Worm (Caenorhabditis elegans): ENCODE data around the gene swt-2.
"Not testable (repeated sequence)": the region's sequence is repeated elsewhere in the genome, so short reads cannot be mapped to it uniquely, and the experiment has no call there.

The swt-2 gene

DNA sequence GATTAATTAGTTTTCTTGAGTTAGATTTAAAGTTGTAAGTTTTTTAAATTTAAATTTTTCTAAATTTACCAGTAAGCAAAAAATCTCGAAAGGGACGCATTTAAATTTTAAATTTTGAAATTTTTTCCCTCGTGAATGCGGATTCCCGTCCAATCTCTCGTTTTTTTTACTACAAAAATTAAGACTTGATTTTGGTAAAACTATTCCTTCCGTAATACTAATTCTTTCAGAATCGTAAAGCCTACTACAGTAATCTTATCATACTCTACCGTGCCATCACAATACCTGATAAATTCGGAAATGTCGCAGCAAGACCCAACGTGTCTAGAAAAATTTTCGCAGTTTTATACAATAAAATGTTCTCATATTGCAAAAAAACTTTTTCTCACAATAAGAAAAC lies 15.2 kb downstream of the swt-2 start, which contains the start of the genes C54F6.19 and nhx-3:
TSS of gene C54F6.19 (plus strand) at position 301 of the 400 bp plus-strand sequence.
TSS of gene nhx-3 (minus strand) at position 337 of the 400 bp plus-strand sequence.
- TF ChIP-seq saeg-2 (GFP tag; IDR thresholded peaks at IDR 0.05) (no peak), nhr-48 (tag; optimal IDR thresholded peaks at IDR 0.05) (no peak), aly-2 (tag; optimal IDR thresholded peaks at IDR 0.05) (no peak), dpl-1 (GFP tag; optimal IDR thresholded peaks at IDR 0.05) (no peak), daf-16 (GFP tag; optimal IDR thresholded peaks at IDR 0.05) (no peak), daf-16 (tag; optimal IDR thresholded peaks at IDR 0.05) (no peak), nhr-11 (tag; optimal IDR thresholded peaks at IDR 0.05) (no peak), unc-39 (tag; optimal IDR thresholded peaks at IDR 0.05) (no peak), sdz-12 (GFP tag; optimal IDR thresholded peaks at IDR 0.05) (no peak), ceh-44 (GFP tag; IDR thresholded peaks at IDR 0.05) (no peak), pqm-1 (tag; optimal IDR thresholded peaks at IDR 0.05) (no peak), Y5F2A.4 (GFP tag; optimal IDR thresholded peaks at IDR 0.05) (no peak), ama-1 (optimal IDR thresholded peaks at IDR 0.05) (no peak)

- TF ChIP-seq ama-1 (optimal IDR thresholded peaks at IDR 0.05) (peak; percentile 37), lin-15B (tag; optimal IDR thresholded peaks at IDR 0.05) (no peak), T20F7.1 (GFP tag; optimal IDR thresholded peaks at IDR 0.05) (no peak), ces-1 (GFP tag; optimal IDR thresholded peaks at IDR 0.05) (no peak), daf-16 (GFP tag; optimal IDR thresholded peaks at IDR 0.05) (no peak), daf-16 (tag; optimal IDR thresholded peaks at IDR 0.05) (peak; percentile 74), Y5F2A.4 (GFP tag; optimal IDR thresholded peaks at IDR 0.05) (no peak), unc-130 (GFP tag; optimal IDR thresholded peaks at IDR 0.05) (no peak), cey-2 (tag; optimal IDR thresholded peaks at IDR 0.05; ENCODE audit: borderline replicate concordance, insufficient read depth) (no peak), saeg-2 (GFP tag; IDR thresholded peaks at IDR 0.05) (no peak), unc-62 (GFP tag; optimal IDR thresholded peaks at IDR 0.05 in 1 of 2) (peak in 1 of 2 experiments; percentile 48), unc-62 (tag; optimal IDR thresholded peaks at IDR 0.05) (no peak), daf-8 (GFP tag; IDR thresholded peaks at IDR 0.05) (no peak), mdl-1 (tag; optimal IDR thresholded peaks at IDR 0.05) (no peak), D1046.2 (GFP tag; IDR thresholded peaks at IDR 0.05) (no peak)
Observed at ce11 chrV:7547479-7547878, 17.5 kb downstream of the swt-2 start, which contains the start of gene ftn-1. TSS of gene ftn-1 (minus strand) at chrV:7547579.

- no peak for TF ChIP-seq spr-3 (GFP tag; optimal IDR thresholded peaks at IDR 0.05)
- no peak for TF ChIP-seq nhr-77 (tag; optimal IDR thresholded peaks at IDR 0.05)
- TF ChIP-seq daf-16 (GFP tag; optimal IDR thresholded peaks at IDR 0.05), result no peak
- TF ChIP-seq daf-16 (tag; optimal IDR thresholded peaks at IDR 0.05), result peak; percentile 97
- peak; percentile 66 for TF ChIP-seq dmd-6 (GFP tag; IDR thresholded peaks at IDR 0.05)
- TF ChIP-seq skn-1 (tag; optimal IDR thresholded peaks at IDR 0.05), result no peak
- TF ChIP-seq hlh-30 (tag; optimal IDR thresholded peaks at IDR 0.05; ENCODE audit: insufficient read depth), result peak; percentile 40
- peak; percentile 99 for TF ChIP-seq aha-1 (tag)
- no peak for TF ChIP-seq arid-1 (GFP tag; conservative IDR thresholded peaks at IDR 0.05)
- peak in 1 of 2 experiments; percentile 70 for TF ChIP-seq hif-1 (tag; optimal IDR thresholded peaks at IDR 0.05)
- peak; percentile 48 for TF ChIP-seq pqm-1 (tag; optimal IDR thresholded peaks at IDR 0.05)
- TF ChIP-seq nhr-10 (tag; optimal IDR thresholded peaks at IDR 0.05), result no peak
Observed at ce11 chrV:7548017-7548416, 18.1 kb downstream of the swt-2 start.

- TF ChIP-seq php-3 (GFP tag; IDR thresholded peaks at IDR 0.05), result 0 out of 2 replicates have a peak, but pooled peaks have one; percentile 39
- peak; percentile 81; the same call in 1 of the 2 replicates for TF ChIP-seq D1046.2 (GFP tag; IDR thresholded peaks at IDR 0.05)
- peak; percentile 79 for TF ChIP-seq F44E2.7 (GFP tag; IDR thresholded peaks at IDR 0.05)
- TF ChIP-seq lir-3 (tag; optimal IDR thresholded peaks at IDR 0.05), result peak; percentile 0
- peak; percentile 90 for TF ChIP-seq lim-7 (GFP tag; IDR thresholded peaks at IDR 0.05)
- peak; percentile 78 for TF ChIP-seq pha-4 (GFP tag; IDR thresholded peaks at IDR 0.05)
- not testable (repeated sequence) for TF ChIP-seq pha-4 (tag; optimal IDR thresholded peaks at IDR 0.05)
- TF ChIP-seq madf-9 (GFP tag; conservative IDR thresholded peaks at IDR 0.05), result peak; percentile 74
- 0 out of 2 replicates have a peak, but pooled peaks have one; percentile 59 for TF ChIP-seq ceh-20 (GFP tag; IDR thresholded peaks at IDR 0.05)
- TF ChIP-seq Y48G9A.11 (GFP tag; IDR thresholded peaks at IDR 0.05), result peak; percentile 78; the same call in 1 of the 2 replicates
- TF ChIP-seq ZK337.2 (GFP tag; IDR thresholded peaks at IDR 0.05), result peak; percentile 73
- TF ChIP-seq mxl-2 (GFP tag; conservative IDR thresholded peaks at IDR 0.05), result 0 out of 2 replicates have a peak, but pooled peaks have one; percentile 18
- peak; percentile 76 for TF ChIP-seq dmd-9 (GFP tag; IDR thresholded peaks at IDR 0.05)
- TF ChIP-seq madf-5 (GFP tag; IDR thresholded peaks at IDR 0.05), result peak in 1 of 2 experiments; percentile 76; a peak in 1 of 4 replicates
- TF ChIP-seq snpc-1.2 (GFP tag; IDR thresholded peaks at IDR 0.05), result peak; percentile 91
- TF ChIP-seq nhr-41 (GFP tag; IDR thresholded peaks at IDR 0.05), result peak; percentile 73; the same call in 1 of the 2 replicates
Observed at ce11 chrV:7548499-7548898, 18.6 kb downstream of the swt-2 start.
